Worm (Caenorhabditis elegans) whole organism, L3 larva: ENCODE data around the gene lin-18.
A peak's percentile ranks its signal among the peaks of the same experiment; 100 is the strongest.

Source experiments
- R02D3.7 ChIP-seq: fragments of 150-350 bp; optimal IDR thresholded peaks from 2 replicates; lab custom pipeline; 2014; ENCODE audit warnings: missing biosample characterization, missing genetic modification characterization
- aly-2 ChIP-seq: fragments of 150-350 bp; optimal IDR thresholded peaks from 2 replicates; lab custom pipeline; 2014; ENCODE audit warnings: missing biosample characterization, missing genetic modification characterization
- ceh-82 ChIP-seq: fragments of 150-350 bp; optimal IDR thresholded peaks from 2 replicates; lab custom pipeline; 2014; ENCODE audit warnings: missing biosample characterization, missing genetic modification characterization
- elt-2 ChIP-seq: sonication (generic microtip); optimal IDR thresholded peaks from 2 replicates; lab custom pipeline; 2016; ENCODE audit warnings: missing genetic modification reagents, mild to moderate bottlenecking, missing genetic modification characterization, missing compliant biosample characterization
- fkh-10 ChIP-seq: sonication (generic microtip); optimal IDR thresholded peaks from 2 replicates; lab custom pipeline; 2017; ENCODE audit warnings: missing biosample characterization, missing genetic modification reagents, missing genetic modification characterization
- fkh-2 ChIP-seq: fragments of 150-350 bp; optimal IDR thresholded peaks from 2 replicates; lab custom pipeline; 2014; ENCODE audit warnings: missing biosample characterization, missing genetic modification reagents, missing genetic modification characterization
- fos-1 ChIP-seq: fragments of 150-350 bp; optimal IDR thresholded peaks from 2 replicates; lab custom pipeline; 2014; ENCODE audit warnings: missing biosample characterization, missing genetic modification characterization
- jun-1 ChIP-seq: fragments of 150-350 bp; optimal IDR thresholded peaks from 2 replicates; lab custom pipeline; 2014; ENCODE audit warnings: missing biosample characterization, missing genetic modification reagents, missing genetic modification characterization
- lin-15B ChIP-seq: fragments of 150-350 bp; optimal IDR thresholded peaks from 2 replicates; lab custom pipeline; 2014; ENCODE audit warnings: missing biosample characterization, missing genetic modification characterization
- lsy-12 ChIP-seq: sonication (generic microtip); optimal IDR thresholded peaks from 2 replicates; lab custom pipeline; 2016; ENCODE audit warnings: mild to moderate bottlenecking, missing genetic modification characterization, missing compliant biosample characterization
- mml-1 ChIP-seq: fragments of 150-350 bp; sonication (generic microtip); optimal IDR thresholded peaks from 3 replicates; lab custom pipeline; 2014; ENCODE audit warnings: missing biosample characterization, missing genetic modification characterization
- nhr-23 ChIP-seq: fragments of 150-350 bp; optimal IDR thresholded peaks from 2 replicates; lab custom pipeline; 2014; ENCODE audit warnings: missing biosample characterization, missing genetic modification reagents, missing genetic modification characterization
- nhr-43 ChIP-seq: sonication (generic microtip); optimal IDR thresholded peaks from 2 replicates; lab custom pipeline; 2016; ENCODE audit warnings: mild to moderate bottlenecking, missing genetic modification characterization, missing compliant biosample characterization; ENCODE audit not compliant: poor library complexity, severe bottlenecking
- nhr-67 ChIP-seq: fragments of 150-350 bp; optimal IDR thresholded peaks from 2 replicates; lab custom pipeline; 2014; ENCODE audit warnings: missing biosample characterization, missing genetic modification characterization
- pha-4 ChIP-seq: fragments of 150-350 bp; optimal IDR thresholded peaks from 2 replicates; lab custom pipeline; 2014; ENCODE audit warnings: missing biosample characterization, missing genetic modification reagents, missing genetic modification characterization
- pqm-1 ChIP-seq: fragments of 150-350 bp; optimal IDR thresholded peaks from 2 replicates; lab custom pipeline; 2017; ENCODE audit warnings: missing biosample characterization, missing genetic modification characterization, inconsistent platforms
- skn-1 ChIP-seq: fragments of 150-350 bp; optimal IDR thresholded peaks from 2 replicates; lab custom pipeline; 2014; ENCODE audit warnings: missing biosample characterization, missing genetic modification characterization
- snpc-4 ChIP-seq: fragments of 150-350 bp; optimal IDR thresholded peaks from 2 replicates; lab custom pipeline; 2014; ENCODE audit warnings: missing biosample characterization, missing genetic modification characterization
- ztf-11 ChIP-seq: fragments of 150-350 bp; optimal IDR thresholded peaks from 2 replicates; lab custom pipeline; 2014; ENCODE audit warnings: missing biosample characterization, missing genetic modification characterization

The lin-18 gene

DNA sequence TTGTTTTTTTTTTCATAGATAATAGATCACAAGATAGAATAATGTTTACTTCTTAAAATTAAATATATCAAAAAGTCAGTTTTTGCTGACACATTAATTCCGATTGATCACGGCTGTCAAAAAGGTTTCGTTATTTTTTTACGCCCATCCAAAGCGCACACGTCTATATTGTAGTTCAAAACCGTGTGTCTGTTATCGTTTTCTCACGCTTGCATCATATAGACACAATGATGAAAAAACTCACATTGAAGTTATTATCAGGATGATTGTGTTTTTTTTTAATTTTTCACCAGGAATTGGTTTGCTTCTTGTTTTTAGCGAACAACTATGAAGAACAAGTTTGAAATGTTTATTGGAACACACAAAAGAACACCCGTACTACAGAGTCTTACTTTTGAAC, 49.4 kb downstream of the lin-18 start:
- TF ChIP-seq fos-1 (tag; lab: Kevin White, UChicago) (peak; percentile 56), elt-2 (peak; percentile 97), pqm-1 (tag; lab: Kevin White, UChicago) (peak; percentile 69), mml-1 (no peak), snpc-4 (tag; lab: Kevin White, UChicago) (peak; percentile 30), nhr-67 (tag; lab: Kevin White, UChicago) (no peak), R02D3.7 (no peak), fkh-2 (tag; lab: Kevin White, UChicago) (no peak), skn-1 (tag; lab: Kevin White, UChicago) (peak; percentile 55), nhr-43 (peak; percentile 21)

DNA sequence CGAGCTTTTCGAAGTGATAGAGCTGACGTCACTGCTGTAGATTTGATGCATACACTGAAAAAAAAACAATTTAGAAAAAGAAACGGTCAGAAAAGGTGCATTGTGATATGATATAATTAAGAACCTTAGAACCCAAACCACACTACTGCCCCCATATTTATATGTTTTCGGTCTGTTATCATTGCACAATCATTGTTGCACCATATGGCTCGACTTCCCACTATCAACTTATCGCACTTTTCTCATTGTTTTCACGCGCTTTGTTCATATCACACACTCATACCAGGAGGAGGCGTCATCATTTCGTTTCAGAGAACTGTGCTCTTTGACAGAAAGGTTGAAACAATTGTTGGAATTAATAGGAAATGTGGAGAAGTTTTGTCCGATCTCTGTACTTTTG, 50.6 kb downstream of the lin-18 start:
- TF ChIP-seq fkh-10 (GFP tag; lab: Kevin White, UChicago), result no peak
- peak; percentile 39 for TF ChIP-seq pha-4
- TF ChIP-seq fos-1 (tag; lab: Kevin White, UChicago), result peak; percentile 14
- no peak for TF ChIP-seq ztf-11 (tag; lab: Kevin White, UChicago)
- TF ChIP-seq pqm-1 (tag; lab: Kevin White, UChicago), result peak; percentile 99
- TF ChIP-seq jun-1 (tag; lab: Kevin White, UChicago), result peak; percentile 60
- peak; percentile 38 for TF ChIP-seq skn-1 (tag; lab: Kevin White, UChicago)
- no peak for TF ChIP-seq fkh-2 (tag; lab: Kevin White, UChicago)
- peak; percentile 100 for TF ChIP-seq elt-2

DNA sequence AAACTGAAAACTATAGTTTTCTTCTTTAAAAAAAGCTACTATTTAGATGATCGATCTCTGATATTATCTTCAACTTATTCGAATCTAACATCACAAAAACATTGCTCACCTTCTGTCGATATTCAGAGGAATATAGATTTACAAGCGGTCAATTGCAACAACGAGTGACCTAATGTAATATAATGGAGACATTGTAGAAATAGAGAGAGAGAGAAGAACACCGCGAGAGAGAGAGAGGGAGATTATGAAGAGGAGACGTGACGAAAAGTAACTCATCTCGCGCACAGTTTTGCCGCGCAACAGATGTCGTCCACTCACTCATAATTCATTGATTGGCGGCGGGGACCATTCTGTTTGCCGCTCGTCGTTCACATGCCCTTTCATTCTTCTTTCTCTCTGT, 52.0 kb downstream of the lin-18 start:
- peak; percentile 17 for TF ChIP-seq nhr-23 (tag; lab: Kevin White, UChicago)
- no peak for TF ChIP-seq aly-2 (tag; lab: Kevin White, UChicago)
- no peak for TF ChIP-seq lsy-12
- no peak for TF ChIP-seq lin-15B (tag; lab: Kevin White, UChicago)
- no peak for TF ChIP-seq ceh-82
